Worm (Caenorhabditis elegans) whole organism, L2 larva: ENCODE results near the gene F56C9.10.
A peak's percentile ranks its signal among the peaks of the same experiment; 100 is the strongest.

Source experiments
- C34F6.9 ChIP-seq: fragments of 150-350 bp; optimal IDR thresholded peaks from 2 replicates; lab custom pipeline; 2014; ENCODE audit warnings: missing biosample characterization, missing genetic modification characterization
- F13H6.1 ChIP-seq: sonication (generic microtip); optimal IDR thresholded peaks from 2 replicates; lab custom pipeline; 2016; ENCODE audit warnings: missing genetic modification characterization, missing compliant biosample characterization
- Y55F3AM.14 ChIP-seq: fragments of 200-800 bp; sonication (Bioruptor generic); optimal IDR thresholded peaks from 2 replicates; lab custom pipeline; 2018; ENCODE audit warnings: mild to moderate bottlenecking, missing genetic modification characterization, missing compliant biosample characterization
- ZK546.5 ChIP-seq: sonication (generic microtip); optimal IDR thresholded peaks from 2 replicates; lab custom pipeline; 2017; ENCODE audit warnings: missing biosample characterization, missing genetic modification characterization
- alr-1 ChIP-seq: fragments of 150-350 bp; optimal IDR thresholded peaks from 2 replicates; lab custom pipeline; 2014; ENCODE audit warnings: missing biosample characterization, missing genetic modification characterization
- aly-2 ChIP-seq: fragments of 150-350 bp; optimal IDR thresholded peaks from 2 replicates; lab custom pipeline; 2014; ENCODE audit warnings: missing biosample characterization, missing genetic modification characterization
- ama-1 ChIP-seq: fragments of 150-350 bp; optimal IDR thresholded peaks from 2 replicates; lab custom pipeline; 2018; ENCODE audit warnings: inconsistent platforms
- blmp-1 ChIP-seq: sonication (generic microtip); optimal IDR thresholded peaks from 2 replicates; lab custom pipeline; 2017; ENCODE audit warnings: missing genetic modification characterization, mild to moderate bottlenecking, missing compliant biosample characterization, antibody characterized with exemption, moderate library complexity; ENCODE audit not compliant: insufficient read depth
- ceh-16 ChIP-seq: fragments of 150-350 bp; optimal IDR thresholded peaks from 2 replicates; lab custom pipeline; 2014; ENCODE audit warnings: missing biosample characterization, missing genetic modification characterization
- ceh-82 ChIP-seq: fragments of 150-350 bp; optimal IDR thresholded peaks from 2 replicates; lab custom pipeline; 2014; ENCODE audit warnings: missing biosample characterization, missing genetic modification characterization
- crh-2 ChIP-seq: sonication (generic microtip); optimal IDR thresholded peaks from 2 replicates; lab custom pipeline; 2017; ENCODE audit warnings: missing biosample characterization, missing genetic modification characterization
- dmd-4 ChIP-seq: sonication (generic microtip); optimal IDR thresholded peaks from 2 replicates; lab custom pipeline; 2017; ENCODE audit warnings: missing biosample characterization, missing genetic modification characterization
- egl-27 ChIP-seq: sonication (generic microtip); optimal IDR thresholded peaks from 3 replicates; lab custom pipeline; 2017; ENCODE audit warnings: missing biosample characterization, missing genetic modification reagents, missing genetic modification characterization
- elt-3 ChIP-seq: sonication (generic microtip); optimal IDR thresholded peaks from 2 replicates; lab custom pipeline; 2017; ENCODE audit warnings: missing biosample characterization, missing genetic modification characterization
- fos-1 ChIP-seq: fragments of 150-350 bp; optimal IDR thresholded peaks from 2 replicates; lab custom pipeline; 2014; ENCODE audit warnings: missing biosample characterization, missing genetic modification characterization
- lin-11 ChIP-seq: fragments of 150-350 bp; sonication (generic microtip); optimal IDR thresholded peaks from 2 replicates; lab custom pipeline; 2014; ENCODE audit warnings: missing biosample characterization, missing genetic modification characterization, inconsistent platforms, mixed read lengths
- lin-13 ChIP-seq: fragments of 150-350 bp; optimal IDR thresholded peaks from 2 replicates; lab custom pipeline; 2014; ENCODE audit warnings: missing biosample characterization, missing genetic modification reagents, missing genetic modification characterization
- lin-39 ChIP-seq: fragments of 150-350 bp; optimal IDR thresholded peaks from 2 replicates; lab custom pipeline; 2014; ENCODE audit warnings: missing biosample characterization, missing genetic modification reagents, missing genetic modification characterization
- lsy-2 ChIP-seq, 2 experiments: fragments of 150-350 bp in 1 of 2; sonication (generic microtip) in 1 of 2; optimal IDR thresholded peaks; 2 replicates each; lab custom pipeline; 2014 to 2017; ENCODE audit warnings: missing biosample characterization in 2 of 2, missing genetic modification characterization in 2 of 2
- mab-5 ChIP-seq: fragments of 150-350 bp; optimal IDR thresholded peaks from 2 replicates; lab custom pipeline; 2014; ENCODE audit warnings: missing biosample characterization, missing genetic modification characterization
- mbf-1 ChIP-seq: sonication (generic microtip); optimal IDR thresholded peaks from 2 replicates; lab custom pipeline; 2017; ENCODE audit warnings: missing biosample characterization, missing genetic modification characterization
- mdl-1 ChIP-seq, 2 experiments: fragments of 150-350 bp in 1 of 2; sonication (generic microtip) in 1 of 2; optimal IDR thresholded peaks; 2 replicates each; lab custom pipeline; 2017; ENCODE audit warnings: missing biosample characterization in 2 of 2, missing genetic modification characterization in 2 of 2
- nhr-10 ChIP-seq: sonication (generic microtip); optimal IDR thresholded peaks from 2 replicates; lab custom pipeline; 2017; ENCODE audit warnings: missing biosample characterization, missing genetic modification characterization
- nhr-11 ChIP-seq: fragments of 150-350 bp; optimal IDR thresholded peaks from 2 replicates; lab custom pipeline; 2014; ENCODE audit warnings: missing biosample characterization, missing genetic modification characterization
- nhr-129 ChIP-seq: fragments of 150-350 bp; optimal IDR thresholded peaks from 2 replicates; lab custom pipeline; 2014; ENCODE audit warnings: missing biosample characterization, missing genetic modification characterization
- nhr-21 ChIP-seq: fragments of 150-350 bp; optimal IDR thresholded peaks from 2 replicates; lab custom pipeline; 2014; ENCODE audit warnings: missing biosample characterization, missing genetic modification characterization
- nhr-237 ChIP-seq: fragments of 150-350 bp; optimal IDR thresholded peaks from 2 replicates; lab custom pipeline; 2014; ENCODE audit warnings: missing biosample characterization, missing genetic modification characterization
- nhr-25 ChIP-seq: fragments of 150-350 bp; sonication (generic microtip); optimal IDR thresholded peaks from 3 replicates; lab custom pipeline; 2014; ENCODE audit warnings: missing biosample characterization, missing genetic modification characterization
- peb-1 ChIP-seq: fragments of 150-350 bp; optimal IDR thresholded peaks from 2 replicates; lab custom pipeline; 2014; ENCODE audit warnings: missing biosample characterization, missing genetic modification characterization
- sem-4 ChIP-seq: fragments of 150-350 bp; optimal IDR thresholded peaks from 2 replicates; lab custom pipeline; 2014; ENCODE audit warnings: missing biosample characterization, missing genetic modification reagents, missing genetic modification characterization
- skn-1 ChIP-seq: sonication (generic microtip); optimal IDR thresholded peaks from 2 replicates; lab custom pipeline; 2017; ENCODE audit warnings: missing biosample characterization, missing genetic modification characterization
- sma-3 ChIP-seq: sonication (generic microtip); optimal IDR thresholded peaks from 2 replicates; lab custom pipeline; 2016; ENCODE audit warnings: missing genetic modification reagents, missing genetic modification characterization, missing compliant biosample characterization
- sma-9 ChIP-seq, 2 experiments: fragments of 150-350 bp in 1 of 2; sonication (generic microtip) in 1 of 2; optimal IDR thresholded peaks; 2 replicates each; lab custom pipeline; 2014 to 2016; ENCODE audit warnings: missing genetic modification characterization in 2 of 2, mild to moderate bottlenecking in 1 of 2, missing biosample characterization in 1 of 2, missing compliant biosample characterization in 1 of 2, missing genetic modification reagents in 1 of 2, moderate library complexity in 1 of 2
- snpc-4 ChIP-seq: fragments of 150-350 bp; optimal IDR thresholded peaks from 2 replicates; lab custom pipeline; 2014; ENCODE audit warnings: missing biosample characterization, missing genetic modification characterization
- unc-39 ChIP-seq: fragments of 150-350 bp; optimal IDR thresholded peaks from 2 replicates; lab custom pipeline; 2014; ENCODE audit warnings: missing biosample characterization, missing genetic modification characterization
- unc-55 ChIP-seq: fragments of 150-350 bp; sonication (generic microtip); optimal IDR thresholded peaks from 3 replicates; lab custom pipeline; 2014; ENCODE audit warnings: missing biosample characterization, missing genetic modification reagents, missing genetic modification characterization
- unc-62 ChIP-seq: fragments of 150-350 bp; optimal IDR thresholded peaks from 2 replicates; lab custom pipeline; 2014; ENCODE audit warnings: missing biosample characterization, missing genetic modification reagents, missing genetic modification characterization
- zag-1 ChIP-seq: fragments of 150-350 bp; optimal IDR thresholded peaks from 2 replicates; lab custom pipeline; 2014; ENCODE audit warnings: missing biosample characterization, missing genetic modification characterization
- ztf-1 ChIP-seq: fragments of 200-800 bp; sonication (Bioruptor generic); conservative IDR thresholded peaks from 2 replicates; pipeline ENCODE4 v1.3.6; 2022; ENCODE audit warnings: missing genetic modification characterization, missing compliant biosample characterization
- ztf-11 ChIP-seq: sonication (generic microtip); optimal IDR thresholded peaks from 2 replicates; lab custom pipeline; 2017; ENCODE audit warnings: missing biosample characterization, missing genetic modification characterization
- ztf-4 ChIP-seq: fragments of 150-350 bp; optimal IDR thresholded peaks from 2 replicates; lab custom pipeline; 2014; ENCODE audit warnings: missing biosample characterization, missing genetic modification characterization

Gene F56C9.10

DNA sequence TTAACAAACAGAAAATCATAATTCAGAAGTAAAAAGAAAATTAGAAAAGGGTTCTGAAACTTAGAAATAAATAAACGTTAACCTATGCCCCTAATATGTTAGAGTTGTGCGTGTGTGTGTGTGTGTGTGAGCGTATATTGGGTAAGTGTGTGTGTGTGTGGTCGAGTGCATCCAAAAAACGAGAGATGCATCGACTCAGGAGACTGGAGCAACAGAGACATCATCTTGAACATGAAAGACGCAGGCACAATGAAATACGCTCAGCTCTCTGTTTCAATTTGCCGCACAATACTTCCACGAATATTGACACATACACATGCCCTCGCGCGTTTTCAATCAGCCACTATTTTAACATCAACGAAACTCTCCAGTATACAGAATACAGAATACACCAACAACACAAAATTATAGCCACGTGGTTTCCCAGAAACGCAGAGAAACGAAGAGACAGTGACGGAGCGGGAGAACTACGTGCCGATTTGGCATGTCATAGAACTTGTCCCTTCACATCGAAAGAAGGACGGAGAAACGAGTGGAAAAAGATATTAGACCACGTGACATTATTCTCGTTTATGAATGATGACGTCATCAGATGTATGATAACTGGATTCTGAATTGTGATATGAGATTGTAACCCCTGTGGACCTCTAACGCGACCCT is 41.2 kb upstream of the F56C9.10 start (continued):
- TF ChIP-seq nhr-21 (tag; lab: Kevin White, UChicago): peak; percentile 93
- no peak for TF ChIP-seq ztf-11
- TF ChIP-seq sma-9 (GFP tag; optimal IDR thresholded peaks at IDR 0.05; lab: Kevin White, UChicago): peak; percentile 91
- TF ChIP-seq sma-9 (tag; optimal IDR thresholded peaks at IDR 0.05; lab: Kevin White, UChicago): no peak
- no peak for TF ChIP-seq ZK546.5 (tag; lab: Kevin White, UChicago)
- no peak for TF ChIP-seq zag-1 (tag; lab: Kevin White, UChicago)
- TF ChIP-seq lin-11: no peak
- peak; percentile 89 for TF ChIP-seq ztf-4
- TF ChIP-seq unc-55 (GFP tag; lab: Kevin White, UChicago): peak; percentile 52
- TF ChIP-seq F13H6.1 (tag; lab: Kevin White, UChicago): peak; percentile 58
- TF ChIP-seq crh-2 (tag; lab: Kevin White, UChicago): peak; percentile 92
- TF ChIP-seq peb-1 (tag; lab: Kevin White, UChicago): no peak
- no peak for TF ChIP-seq unc-39 (tag; lab: Kevin White, UChicago)
- no peak for TF ChIP-seq mab-5 (tag; lab: Kevin White, UChicago)
- TF ChIP-seq ceh-16 (tag; lab: Kevin White, UChicago): no peak
- no peak for TF ChIP-seq ztf-1
- peak; percentile 15 for TF ChIP-seq unc-62 (GFP tag; lab: Kevin White, UChicago)
- peak; percentile 70 for TF ChIP-seq sem-4
- TF ChIP-seq egl-27: peak; percentile 60
- TF ChIP-seq ceh-82 (tag; lab: Kevin White, UChicago): no peak
- no peak for TF ChIP-seq nhr-11 (tag; lab: Kevin White, UChicago)
- TF ChIP-seq dmd-4 (tag; lab: Kevin White, UChicago): no peak
- peak; percentile 8 for TF ChIP-seq nhr-10 (tag; lab: Kevin White, UChicago)
- no peak for TF ChIP-seq lin-39
- TF ChIP-seq lsy-2 (tag; optimal IDR thresholded peaks at IDR 0.05; lab: Kevin White, UChicago): peak; percentile 33 to 76

DNA sequence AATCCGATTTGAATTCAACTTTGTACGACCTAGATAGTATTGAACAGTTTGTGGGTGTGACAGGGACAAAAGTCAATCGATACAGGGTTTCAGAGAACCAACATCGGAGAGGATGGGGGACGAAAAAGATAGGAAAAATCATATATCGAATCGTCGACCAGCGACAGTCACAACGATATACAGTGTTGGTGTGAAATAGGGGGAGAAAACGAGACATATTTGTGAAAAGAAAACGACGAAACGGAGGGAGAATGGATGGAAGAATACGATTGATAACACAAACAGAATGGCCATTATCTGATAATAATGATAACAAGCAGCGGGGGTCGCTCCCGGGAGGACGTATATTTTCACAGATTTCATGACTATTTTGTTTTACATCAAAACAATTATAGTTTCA is 40.3 kb upstream of the F56C9.10 start:
- TF ChIP-seq nhr-129 (tag; lab: Kevin White, UChicago) (peak; percentile 39), sma-3 (GFP tag; lab: Kevin White, UChicago) (peak; percentile 52), sma-9 (GFP tag; optimal IDR thresholded peaks at IDR 0.05; lab: Kevin White, UChicago) (peak; percentile 9), sma-9 (tag; optimal IDR thresholded peaks at IDR 0.05; lab: Kevin White, UChicago) (no peak), mbf-1 (tag; lab: Kevin White, UChicago) (no peak), crh-2 (tag; lab: Kevin White, UChicago) (peak; percentile 24), ama-1 (lab: Kevin White, UChicago) (peak; percentile 7), nhr-21 (tag; lab: Kevin White, UChicago) (peak; percentile 30), fos-1 (tag; lab: Kevin White, UChicago) (peak; percentile 88), nhr-237 (tag; lab: Kevin White, UChicago) (no peak)

DNA sequence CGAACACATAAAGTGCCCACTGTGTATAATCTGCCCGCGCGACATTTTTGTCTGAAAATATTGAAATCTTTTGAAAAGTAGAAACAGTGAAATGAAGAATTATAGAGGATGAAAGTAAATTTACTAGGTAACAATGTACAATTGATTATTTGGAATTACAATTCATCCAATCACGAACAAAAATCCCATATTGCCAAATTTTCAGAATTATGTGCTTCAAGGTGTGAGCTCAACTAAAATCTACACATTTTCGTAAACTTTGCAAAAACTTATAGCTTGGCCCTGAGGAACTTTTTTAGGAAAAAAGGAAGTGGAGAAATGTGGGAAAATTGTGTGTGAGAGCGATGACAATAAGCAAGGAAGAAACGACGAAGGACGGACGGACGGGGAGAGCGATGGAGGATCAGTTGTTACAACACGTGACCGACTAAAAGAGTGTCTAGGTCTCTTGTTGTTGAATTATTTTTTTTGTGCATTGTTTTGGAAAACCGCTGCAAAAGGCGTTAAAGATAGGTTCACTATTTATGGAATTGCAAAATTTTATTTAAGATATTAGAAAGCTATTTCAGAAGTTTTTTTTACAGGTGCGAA is 39.7 kb upstream of the F56C9.10 start, which contains the start of gene mml-1:
Gene mml-1, minus strand, starts transcription at position 51 of the 591 bp plus-strand sequence.
- TF ChIP-seq alr-1 (tag; lab: Kevin White, UChicago): no peak
- TF ChIP-seq mab-5 (tag; lab: Kevin White, UChicago): no peak
- TF ChIP-seq blmp-1 (tag; lab: Kevin White, UChicago): no peak
- no peak for TF ChIP-seq ztf-4
- TF ChIP-seq unc-39 (tag; lab: Kevin White, UChicago): no peak
- TF ChIP-seq mbf-1 (tag; lab: Kevin White, UChicago): no peak
- TF ChIP-seq F13H6.1 (tag; lab: Kevin White, UChicago): no peak
- no peak for TF ChIP-seq skn-1 (tag; lab: Kevin White, UChicago)
- no peak for TF ChIP-seq ceh-82 (tag; lab: Kevin White, UChicago)
- no peak for TF ChIP-seq nhr-237 (tag; lab: Kevin White, UChicago)
- no peak for TF ChIP-seq dmd-4 (tag; lab: Kevin White, UChicago)
- TF ChIP-seq lsy-2 (tag; optimal IDR thresholded peaks at IDR 0.05; lab: Kevin White, UChicago): peak in 1 of 2 experiments; percentile 31
- TF ChIP-seq sma-9 (GFP tag; optimal IDR thresholded peaks at IDR 0.05; lab: Kevin White, UChicago): no peak
- TF ChIP-seq sma-9 (tag; optimal IDR thresholded peaks at IDR 0.05; lab: Kevin White, UChicago): no peak
- TF ChIP-seq nhr-129 (tag; lab: Kevin White, UChicago): peak; percentile 51
- TF ChIP-seq Y55F3AM.14 (GFP tag; lab: Kevin White, UChicago): no peak
- TF ChIP-seq ama-1 (lab: Kevin White, UChicago): peak; percentile 85
- TF ChIP-seq nhr-25 (tag; lab: Kevin White, UChicago): no peak
- TF ChIP-seq lin-13: peak; percentile 2
- no peak for TF ChIP-seq sem-4
- no peak for TF ChIP-seq snpc-4 (tag; lab: Kevin White, UChicago)
- TF ChIP-seq ztf-11: no peak
- TF ChIP-seq sma-3 (GFP tag; lab: Kevin White, UChicago): no peak
- TF ChIP-seq egl-27: no peak
- TF ChIP-seq C34F6.9: peak; percentile 57
- no peak for TF ChIP-seq ceh-16 (tag; lab: Kevin White, UChicago)
- TF ChIP-seq ztf-1: no peak
- no peak for TF ChIP-seq unc-62 (GFP tag; lab: Kevin White, UChicago)
- no peak for TF ChIP-seq elt-3 (tag; lab: Kevin White, UChicago)
- no peak for TF ChIP-seq aly-2 (tag; lab: Kevin White, UChicago)
- TF ChIP-seq crh-2 (tag; lab: Kevin White, UChicago): peak; percentile 23
- no peak for TF ChIP-seq mdl-1 (tag; optimal IDR thresholded peaks at IDR 0.05; lab: Kevin White, UChicago)
- TF ChIP-seq, all 48 proteins: peak for 6
